Fruit fly (Drosophila melanogaster): ENCODE results near the gene CG32576.

Gene CG32576

dm6 chrX:16318858-16319557, 30.7 kb upstream of the CG32576 start (continued):
- TF ChIP-seq Stat92E (GFP tag; optimal IDR thresholded peaks at IDR 0.05) (no peak), CG10274 (GFP tag; optimal IDR thresholded peaks at IDR 0.05) (no peak), Hmr (GFP tag; optimal IDR thresholded peaks at IDR 0.05) (no peak), gsb (GFP tag; IDR thresholded peaks at IDR 0.05) (no peak), Lpt (GFP tag; optimal IDR thresholded peaks at IDR 0.05) (no peak), bbx (GFP tag; IDR thresholded peaks at IDR 0.05; ENCODE audit: partially characterized antibody) (0 out of 2 replicates have a peak, but pooled peaks have one; percentile 28), schlank (tag; optimal IDR thresholded peaks at IDR 0.05) (no peak), repo (GFP tag; optimal IDR thresholded peaks at IDR 0.05) (no peak), pfk (GFP tag; optimal IDR thresholded peaks at IDR 0.05) (peak; percentile 74), crc (GFP tag; optimal IDR thresholded peaks at IDR 0.05) (no peak), Mes4 (GFP tag; optimal IDR thresholded peaks at IDR 0.05) (peak; percentile 17), CG31365 (tag; optimal IDR thresholded peaks at IDR 0.05) (no peak), fd3F (GFP tag; optimal IDR thresholded peaks at IDR 0.05) (no peak), CG6854 (GFP tag; optimal IDR thresholded peaks at IDR 0.05) (no peak)

dm6 chrX:16313078-16313875, 24.9 kb upstream of the CG32576 start, which contains the start of the genes CG9915 and SWIP:
TSS of gene CG9915 (minus strand) at chrX:16313138.
TSS of gene SWIP (plus strand) at chrX:16313709.
- TF ChIP-seq bsh (GFP tag; optimal IDR thresholded peaks at IDR 0.05) (no peak), CG2120 (GFP tag; optimal IDR thresholded peaks at IDR 0.05) (peak; percentile 24), Deaf1 (tag; optimal IDR thresholded peaks at IDR 0.05) (peak; percentile 41), row (GFP tag; IDR thresholded peaks at IDR 0.05) (peak; percentile 62; the same call in 2 of the 3 replicates), CG8290 (GFP tag; optimal IDR thresholded peaks at IDR 0.05) (peak; percentile 50), CG8290 (tag; optimal IDR thresholded peaks at IDR 0.05) (peak in 1 of 2 experiments; percentile 47), CG2712 (tag; optimal IDR thresholded peaks at IDR 0.05) (peak; percentile 12), CG10267 (tag; optimal IDR thresholded peaks at IDR 0.05) (peak; percentile 16), bbx (GFP tag; IDR thresholded peaks at IDR 0.05; ENCODE audit: partially characterized antibody) (peak; percentile 71), phol (tag; optimal IDR thresholded peaks at IDR 0.05) (peak; percentile 44), grau (tag; optimal IDR thresholded peaks at IDR 0.05) (peak; percentile 9), HLH4C (GFP tag; IDR thresholded peaks at IDR 0.05; ENCODE audit: partially characterized antibody) (peak; percentile 83), nerfin-2 (GFP tag; IDR thresholded peaks at IDR 0.05; ENCODE audit: partially characterized antibody) (peak; percentile 77), E2f2 (GFP tag; IDR thresholded peaks at IDR 0.05) (peak; percentile 48), CG18011 (GFP tag; optimal IDR thresholded peaks at IDR 0.05) (no peak), CG8924 (tag; optimal IDR thresholded peaks at IDR 0.05) (peak; percentile 33), tap (tag; optimal IDR thresholded peaks at IDR 0.05) (no peak), z (GFP tag; IDR thresholded peaks at IDR 0.05) (no peak), sens (GFP tag) (peak; percentile 35), CG17361 (GFP tag; IDR thresholded peaks at IDR 0.05) (peak; percentile 46; the same call in 1 of the 3 replicates), Sry-δ (GFP tag; optimal IDR thresholded peaks at IDR 0.05) (peak; percentile 53), Opbp (GFP tag; IDR thresholded peaks at IDR 0.05; ENCODE audit: partially characterized antibody) (peak; percentile 79; the same call in 2 of the 3 replicates), Xrp1 (GFP tag; IDR thresholded peaks at IDR 0.05) (peak; percentile 26; the same call in 1 of the 2 replicates), nmo (GFP tag; optimal IDR thresholded peaks at IDR 0.05) (peak; percentile 13), slbo (GFP tag; IDR thresholded peaks at IDR 0.05) (peak; percentile 36; the same call in 1 of the 2 replicates), CG9437 (GFP tag; optimal IDR thresholded peaks at IDR 0.05) (peak; percentile 4), gem (tag; optimal IDR thresholded peaks at IDR 0.05) (peak; percentile 40), Med (GFP tag) (peak; percentile 68), ato (GFP tag; IDR thresholded peaks at IDR 0.05; ENCODE audit: partially characterized antibody) (peak; percentile 87), zfh2 (GFP tag; optimal IDR thresholded peaks at IDR 0.05) (no peak), CG30020 (tag; optimal IDR thresholded peaks at IDR 0.05) (peak; percentile 95), cg (GFP tag; optimal IDR thresholded peaks at IDR 0.05) (peak; percentile 66), zen2 (GFP tag; IDR thresholded peaks at IDR 0.05; ENCODE audit: partially characterized antibody) (0 out of 3 replicates have a peak, but pooled peaks have one; percentile 36)
